Worm (Caenorhabditis elegans): Measurements from ENCODE around the gene qns-1.

Gene qns-1

DNA sequence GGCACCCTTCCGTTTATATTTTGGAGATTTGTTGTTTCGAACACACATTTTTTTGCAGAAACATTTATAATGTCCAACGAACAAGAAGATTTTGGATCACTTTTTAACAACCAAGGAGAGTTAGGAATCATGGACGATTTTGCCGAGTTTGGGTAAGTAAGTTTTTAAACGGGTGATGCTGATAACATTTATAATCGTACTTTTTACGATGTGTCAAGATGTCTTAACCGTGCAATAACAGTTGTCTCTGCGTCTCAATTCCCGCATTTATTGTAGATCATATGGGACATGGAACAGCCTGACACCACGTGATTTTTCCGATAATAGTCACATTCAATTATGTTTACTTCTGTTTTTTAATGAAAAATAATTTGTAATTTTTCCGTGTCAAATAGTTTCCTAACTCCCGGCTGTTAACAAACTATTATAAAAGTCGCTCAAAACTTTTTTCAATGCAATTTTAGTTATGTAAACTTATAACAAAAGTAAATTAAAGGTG is 31.5 kb upstream of the qns-1 start, which contains the start of gene daf-14:
Gene daf-14, plus strand, starts transcription at position 51 of the 499 bp plus-strand sequence.
- no peak for TF ChIP-seq ahr-1 (tag; optimal IDR thresholded peaks at IDR 0.05)
- no peak for TF ChIP-seq pax-1 (tag; optimal IDR thresholded peaks at IDR 0.05)
- TF ChIP-seq hlh-30 (tag; optimal IDR thresholded peaks at IDR 0.05; ENCODE audit: insufficient read depth) = peak; percentile 23
- no peak for TF ChIP-seq ceh-24 (tag; optimal IDR thresholded peaks at IDR 0.05)
- TF ChIP-seq F13H6.1 (tag; optimal IDR thresholded peaks at IDR 0.05) = no peak
- TF ChIP-seq pat-9 (tag; optimal IDR thresholded peaks at IDR 0.05) = no peak

DNA sequence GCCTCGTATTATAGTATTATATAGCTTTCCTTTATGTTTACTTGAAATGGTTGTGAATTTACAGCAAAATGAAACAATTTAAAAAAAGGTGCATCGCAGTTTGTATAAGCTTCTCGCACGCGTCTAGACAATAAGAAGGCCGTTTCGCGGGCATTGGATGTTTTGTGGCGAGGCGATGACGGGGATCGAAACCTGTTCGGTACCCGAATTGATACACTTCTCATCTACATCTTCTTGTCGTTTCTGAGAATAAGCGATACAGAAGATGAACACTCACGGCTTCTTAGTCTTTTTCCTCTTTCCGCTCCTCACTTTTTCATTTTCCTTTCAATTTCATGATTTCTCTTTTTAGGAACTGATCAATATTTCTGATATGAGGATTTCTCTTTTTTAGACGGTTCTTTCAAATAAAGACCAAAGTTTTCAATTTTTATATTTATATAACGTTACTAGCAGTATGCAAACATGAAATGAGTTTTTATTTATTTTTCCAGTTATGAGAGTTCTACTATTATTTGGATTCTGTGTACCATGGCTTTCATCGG is 26.6 kb upstream of the qns-1 start, which contains the start of gene F01G10.10:
Gene F01G10.10, plus strand, starts transcription at position 495 of the 545 bp plus-strand sequence.
- TF ChIP-seq ceh-30 (tag; optimal IDR thresholded peaks at IDR 0.05) (no peak), sox-2 (GFP tag; IDR thresholded peaks at IDR 0.05) (no peak), fkh-10 (GFP tag; optimal IDR thresholded peaks at IDR 0.05) (no peak), eyg-1 (tag; optimal IDR thresholded peaks at IDR 0.05) (no peak)

DNA sequence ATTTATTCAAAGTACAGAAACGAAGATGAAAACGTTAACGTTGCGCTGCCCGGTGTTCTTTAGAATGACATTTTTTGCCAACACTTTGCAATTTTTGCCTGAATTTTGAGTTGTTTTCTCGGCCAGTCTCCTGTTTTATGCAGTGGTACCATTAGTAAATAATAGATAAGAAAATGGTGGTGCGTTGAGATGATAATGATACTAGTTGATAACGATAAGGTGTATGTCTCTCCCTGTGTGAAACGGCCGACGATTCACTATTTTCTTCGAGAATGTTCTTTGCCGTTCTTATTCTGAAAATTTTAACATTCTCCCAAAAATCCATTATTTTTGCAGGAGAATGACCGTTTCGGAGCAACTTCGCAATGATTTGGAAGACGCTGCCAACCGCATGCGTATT is 24.2 kb upstream of the qns-1 start, which contains the start of gene tkt-1:
Gene tkt-1, plus strand, starts transcription at position 337 of the 400 bp plus-strand sequence.
- TF ChIP-seq elt-2 (tag; optimal IDR thresholded peaks at IDR 0.05) (peak; percentile 91), nhr-232 (tag; optimal IDR thresholded peaks at IDR 0.05) (no peak)

DNA sequence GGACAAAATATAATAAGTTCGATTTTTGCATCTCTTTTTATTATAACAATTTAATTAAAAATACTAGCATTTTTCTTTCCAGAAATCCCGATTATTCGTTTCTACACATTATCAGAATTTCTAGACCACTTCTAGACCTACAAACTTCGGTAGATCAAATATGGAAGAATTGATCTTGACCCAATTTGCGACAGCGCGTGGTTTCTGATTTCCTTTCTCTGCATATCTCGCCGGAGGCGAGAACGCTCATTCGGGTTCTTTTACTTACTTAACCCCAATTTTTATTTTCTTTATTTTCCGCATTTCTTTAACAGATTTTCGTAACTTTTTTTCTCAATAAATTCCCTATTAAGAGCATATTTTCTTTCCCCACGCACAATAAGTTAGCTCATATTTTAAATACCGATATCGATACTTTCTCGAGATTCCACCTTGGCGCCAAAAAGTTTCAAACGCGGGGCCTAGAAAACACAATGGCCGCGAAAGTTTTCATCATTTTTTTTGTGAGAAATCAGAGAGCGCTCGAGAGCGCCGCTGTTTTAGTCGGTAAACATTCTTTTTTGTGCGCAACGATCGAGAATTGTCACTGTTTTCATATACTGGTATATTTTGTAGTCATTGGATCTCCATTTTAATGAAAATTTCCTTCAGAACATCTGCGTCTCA is 23.5 kb upstream of the qns-1 start:
- TF ChIP-seq sox-4 (tag; optimal IDR thresholded peaks at IDR 0.05) (no peak), ceh-30 (tag; optimal IDR thresholded peaks at IDR 0.05) (no peak), hlh-15 (tag; optimal IDR thresholded peaks at IDR 0.05) (no peak), lin-11 (tag; optimal IDR thresholded peaks at IDR 0.05) (no peak)

DNA sequence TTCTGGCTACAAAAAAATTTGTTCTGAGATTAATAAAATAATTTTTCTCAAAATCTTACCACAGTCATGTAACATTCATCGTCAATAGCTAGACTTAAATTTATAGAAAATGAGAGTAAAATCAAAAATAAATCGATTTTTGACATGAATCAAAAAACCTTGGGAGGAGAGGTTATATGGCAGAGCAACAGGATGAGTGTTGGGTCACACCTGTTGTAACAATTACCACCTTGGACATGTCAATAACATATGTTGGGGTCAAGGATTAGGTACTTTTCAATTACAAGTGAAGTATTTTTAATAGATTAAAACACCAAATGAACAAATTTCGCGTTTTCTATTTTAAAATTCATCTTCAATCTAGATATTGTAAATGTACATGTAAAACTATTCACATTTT is 22.6 kb upstream of the qns-1 start, which contains the start of gene lipl-7:
Gene lipl-7, minus strand, starts transcription at position 165 of the 400 bp plus-strand sequence.
- TF ChIP-seq che-1 (tag; optimal IDR thresholded peaks at IDR 0.05) (no peak), ahr-1 (tag; optimal IDR thresholded peaks at IDR 0.05) (no peak)

DNA sequence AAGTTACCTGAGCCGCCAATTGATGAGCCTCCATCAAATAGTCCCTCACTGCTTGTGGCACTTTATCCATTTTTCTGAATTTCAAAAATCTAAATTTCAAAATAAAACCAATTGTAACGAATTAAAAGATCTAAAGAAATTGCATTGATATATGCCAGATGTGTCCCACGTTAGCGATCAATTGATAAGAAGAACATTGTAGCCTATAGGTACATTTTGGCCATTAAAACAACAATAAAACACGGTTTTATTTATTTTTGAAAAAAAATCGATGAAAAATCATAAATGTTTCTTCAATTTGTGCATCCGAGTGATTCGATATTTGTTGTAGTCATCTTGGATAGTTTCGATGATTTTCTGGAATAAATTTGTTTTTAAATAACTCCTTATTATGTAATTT is 19.9 kb upstream of the qns-1 start, which contains the start of gene ech-8:
Gene ech-8, minus strand, starts transcription at position 132 of the 400 bp plus-strand sequence.
- no peak for TF ChIP-seq hlh-8 (tag; optimal IDR thresholded peaks at IDR 0.05)
- peak; percentile 44 for TF ChIP-seq elt-2 (tag; optimal IDR thresholded peaks at IDR 0.05)

DNA sequence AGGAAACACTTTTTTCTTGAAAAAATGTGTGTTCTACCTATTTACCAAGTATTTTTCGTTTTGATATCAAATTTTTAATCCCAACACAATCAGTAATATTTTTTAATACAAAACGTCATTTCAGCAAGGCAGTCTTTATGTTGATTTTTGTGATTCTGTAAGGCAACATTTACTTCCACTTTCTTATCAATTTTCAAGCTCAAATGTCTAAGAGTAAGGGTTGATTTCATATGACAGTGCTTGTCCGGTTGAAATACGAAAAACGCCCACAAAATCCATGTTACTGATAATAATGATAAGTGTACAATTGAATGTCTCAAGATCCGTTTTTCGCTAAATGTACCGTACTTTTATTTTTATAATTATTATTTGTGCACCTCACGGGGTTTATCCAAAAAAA is 17.0 kb upstream of the qns-1 start:
- TF ChIP-seq ref-2 (tag; optimal IDR thresholded peaks at IDR 0.05) = no peak
- no peak for TF ChIP-seq ceh-6 (GFP tag; optimal IDR thresholded peaks at IDR 0.05)
- no peak for TF ChIP-seq unc-86 (tag; optimal IDR thresholded peaks at IDR 0.05)
- TF ChIP-seq elt-4 (tag; optimal IDR thresholded peaks at IDR 0.05) = no peak
- no peak for TF ChIP-seq ets-4 (tag; optimal IDR thresholded peaks at IDR 0.05)
- no peak for TF ChIP-seq unc-55 (GFP tag; optimal IDR thresholded peaks at IDR 0.05)
- no peak for TF ChIP-seq pat-9 (tag; optimal IDR thresholded peaks at IDR 0.05)
- no peak for TF ChIP-seq sox-2 (GFP tag; IDR thresholded peaks at IDR 0.05)
- no peak for TF ChIP-seq ztf-16 (tag; optimal IDR thresholded peaks at IDR 0.05)
- no peak for TF ChIP-seq pag-3 (tag; optimal IDR thresholded peaks at IDR 0.05; ENCODE audit: borderline replicate concordance)

DNA sequence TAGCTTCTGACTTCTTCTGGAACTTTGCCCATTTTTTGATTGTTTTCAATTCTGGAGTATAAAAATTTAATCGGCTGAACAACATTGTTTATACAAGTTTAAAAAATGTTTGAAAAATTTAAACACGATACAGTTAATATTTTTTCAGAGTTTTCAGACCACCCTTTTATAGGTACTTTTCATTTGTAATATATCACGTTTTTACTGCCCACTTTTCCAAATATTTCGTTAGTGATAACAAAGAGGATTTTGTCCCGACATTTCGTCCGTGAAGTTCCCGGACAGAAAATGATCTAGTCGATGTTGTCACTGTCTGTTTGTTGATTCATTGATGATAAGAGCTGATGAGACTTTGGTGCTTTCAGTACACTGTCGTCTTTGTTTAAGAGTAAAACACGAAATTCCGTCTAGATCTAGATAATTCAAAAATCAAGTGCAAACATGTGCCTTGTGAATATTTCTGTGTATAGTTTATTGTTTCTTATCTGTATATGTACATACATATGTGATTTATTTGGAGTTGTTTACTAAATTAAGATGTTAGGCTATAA is 16.2 kb upstream of the qns-1 start, which contains the start of gene ech-9:
Gene ech-9, minus strand, starts transcription at position 51 of the 551 bp plus-strand sequence.
- no peak for TF ChIP-seq hlh-8 (tag; optimal IDR thresholded peaks at IDR 0.05)
- no peak for TF ChIP-seq pag-3 (tag; optimal IDR thresholded peaks at IDR 0.05; ENCODE audit: borderline replicate concordance)
- TF ChIP-seq madf-2 (tag; optimal IDR thresholded peaks at IDR 0.05) = no peak
- no peak for TF ChIP-seq lim-6 (tag; optimal IDR thresholded peaks at IDR 0.05)
- TF ChIP-seq ceh-48 (tag; optimal IDR thresholded peaks at IDR 0.05) = no peak
- no peak for TF ChIP-seq C38D4.7 (GFP tag; optimal IDR thresholded peaks at IDR 0.05)
- TF ChIP-seq unc-86 (tag; optimal IDR thresholded peaks at IDR 0.05) = no peak
- no peak for TF ChIP-seq unc-55 (GFP tag; optimal IDR thresholded peaks at IDR 0.05)
- TF ChIP-seq tbx-7 (tag; optimal IDR thresholded peaks at IDR 0.05) = no peak
- TF ChIP-seq ceh-2 (tag; optimal IDR thresholded peaks at IDR 0.05) = no peak
- no peak for TF ChIP-seq pha-2 (tag; optimal IDR thresholded peaks at IDR 0.05)
- TF ChIP-seq ceh-14 (tag; optimal IDR thresholded peaks at IDR 0.05) = no peak
- TF ChIP-seq ref-2 (tag; optimal IDR thresholded peaks at IDR 0.05) = no peak
- no peak for TF ChIP-seq ama-1 (optimal IDR thresholded peaks at IDR 0.05)
- no peak for TF ChIP-seq pat-9 (tag; optimal IDR thresholded peaks at IDR 0.05)
- TF ChIP-seq sdc-2 (tag; optimal IDR thresholded peaks at IDR 0.05) = no peak

Data from whole organism, late embryonic.